Worm (Caenorhabditis elegans) whole organism, L4 larva: ENCODE data around the gene C16C8.11.
A peak's percentile ranks its signal among the peaks of the same experiment; 100 is the strongest.
"Not testable (repeated sequence)": the region's sequence is repeated elsewhere in the genome, so short reads cannot be mapped to it uniquely, and the experiment has no call there.

Experiments
- F49E8.2 ChIP-seq: sonication (generic microtip); optimal IDR thresholded peaks from 2 replicates; lab custom pipeline; 2016; ENCODE audit warnings: missing compliant biosample characterization, mild to moderate bottlenecking, missing genetic modification characterization, borderline replicate concordance
- R02D3.7 ChIP-seq: fragments of 150-350 bp; sonication (generic microtip); optimal IDR thresholded peaks from 3 replicates; lab custom pipeline; 2014; ENCODE audit warnings: missing biosample characterization, missing genetic modification characterization
- Y75B8A.6 ChIP-seq: fragments of 200-800 bp; sonication (Bioruptor generic); IDR thresholded peaks from 2 replicates; pipeline ENCODE4 v1.3.6; 2022; ENCODE audit warnings: missing genetic modification reagents, missing genetic modification characterization, missing compliant biosample characterization
- ZK546.5 ChIP-seq, 2 experiments: sonication (generic microtip); optimal IDR thresholded peaks; 2 replicates each; lab custom pipeline; 2017; ENCODE audit warnings: missing biosample characterization in 2 of 2, missing genetic modification characterization in 2 of 2
- aha-1 ChIP-seq: fragments of 150-350 bp; peaks from one replicate; lab custom pipeline; 2014; ENCODE audit warnings: missing biosample characterization, missing genetic modification characterization
- aly-2 ChIP-seq: sonication (generic microtip); optimal IDR thresholded peaks from 2 replicates; lab custom pipeline; 2018; ENCODE audit warnings: missing biosample characterization, missing genetic modification characterization
- arid-1 ChIP-seq: fragments of 200-800 bp; sonication (Bioruptor generic); conservative IDR thresholded peaks from 2 replicates; pipeline ENCODE4 v1.3.6; 2022; ENCODE audit warnings: missing genetic modification reagents, missing genetic modification characterization, missing compliant biosample characterization
- attf-4 ChIP-seq: sonication (generic microtip); optimal IDR thresholded peaks from 3 replicates; lab custom pipeline; 2017; ENCODE audit warnings: missing biosample characterization, missing genetic modification characterization
- ceh-28 ChIP-seq: fragments of 150-350 bp; optimal IDR thresholded peaks from 2 replicates; lab custom pipeline; 2014; ENCODE audit warnings: missing biosample characterization, missing genetic modification reagents, missing genetic modification characterization
- ces-1 ChIP-seq: fragments of 150-350 bp; sonication (generic microtip); optimal IDR thresholded peaks from 4 replicates; lab custom pipeline; 2014; ENCODE audit warnings: missing biosample characterization, missing genetic modification reagents, missing genetic modification characterization
- daf-16 ChIP-seq, 3 experiments: sonication (generic microtip); optimal IDR thresholded peaks; 2 replicates each; lab custom pipeline; 2016 to 2017; ENCODE audit warnings: missing genetic modification characterization in 3 of 3, missing genetic modification reagents in 3 of 3, mild to moderate bottlenecking in 2 of 3, missing compliant biosample characterization in 2 of 3, missing biosample characterization in 1 of 3, moderate library complexity in 1 of 3
- daf-19 ChIP-seq: fragments of 200-800 bp; sonication (Bioruptor generic); conservative IDR thresholded peaks from 2 replicates; pipeline ENCODE4 v1.3.6; 2022; ENCODE audit warnings: missing genetic modification characterization, missing compliant biosample characterization
- dmd-9 ChIP-seq: fragments of 200-800 bp; sonication (Bioruptor generic); IDR thresholded peaks from 2 replicates; pipeline ENCODE4 v1.3.6; 2022; ENCODE audit warnings: missing genetic modification reagents, missing genetic modification characterization, missing compliant biosample characterization
- dpl-1 ChIP-seq: fragments of 150-350 bp; optimal IDR thresholded peaks from 2 replicates; lab custom pipeline; 2014; ENCODE audit warnings: missing biosample characterization, missing genetic modification reagents, missing genetic modification characterization
- duxl-1 ChIP-seq: sonication (generic microtip); optimal IDR thresholded peaks from 2 replicates; lab custom pipeline; 2016; ENCODE audit warnings: mild to moderate bottlenecking, missing genetic modification characterization, moderate library complexity, missing compliant biosample characterization; ENCODE audit not compliant: poor library complexity
- egl-27 ChIP-seq: sonication (generic microtip); optimal IDR thresholded peaks from 3 replicates; lab custom pipeline; 2017; ENCODE audit warnings: missing biosample characterization, missing genetic modification reagents, missing genetic modification characterization
- fos-1 ChIP-seq: fragments of 150-350 bp; optimal IDR thresholded peaks from 2 replicates; lab custom pipeline; 2014; ENCODE audit warnings: missing biosample characterization, missing genetic modification characterization
- gei-8 ChIP-seq: fragments of 200-800 bp; sonication (Bioruptor generic); optimal IDR thresholded peaks from 2 replicates; lab custom pipeline; 2018; ENCODE audit warnings: mild to moderate bottlenecking, missing genetic modification characterization, missing compliant biosample characterization
- hif-1 ChIP-seq, 2 experiments: sonication (generic microtip); optimal IDR thresholded peaks; 2 replicates each; lab custom pipeline; 2016 to 2017; ENCODE audit warnings: missing compliant biosample characterization in 2 of 2, missing genetic modification characterization in 2 of 2, missing genetic modification reagents in 2 of 2, missing genotype in 2 of 2, mild to moderate bottlenecking in 1 of 2
- lin-1 ChIP-seq: fragments of 200-800 bp; sonication (Bioruptor generic); IDR thresholded peaks from 2 replicates; pipeline ENCODE4 v1.3.6; 2022; ENCODE audit warnings: missing genetic modification reagents, missing genetic modification characterization, missing compliant biosample characterization
- mdl-1 ChIP-seq, 2 experiments: fragments of 150-350 bp in 1 of 2; sonication (generic microtip) in 1 of 2; optimal IDR thresholded peaks; 2 replicates each; lab custom pipeline; 2014 to 2017; ENCODE audit warnings: missing biosample characterization in 2 of 2, missing genetic modification characterization in 2 of 2
- mep-1 ChIP-seq: fragments of 150-350 bp; sonication (generic microtip); optimal IDR thresholded peaks from 3 replicates; lab custom pipeline; 2014; ENCODE audit warnings: missing biosample characterization, missing genetic modification characterization
- nhr-237 ChIP-seq: sonication (generic microtip); optimal IDR thresholded peaks from 2 replicates; lab custom pipeline; 2017; ENCODE audit warnings: missing biosample characterization, missing genetic modification characterization
- nhr-28 ChIP-seq: fragments of 150-350 bp; optimal IDR thresholded peaks from 2 replicates; lab custom pipeline; 2014; ENCODE audit warnings: missing biosample characterization, missing genetic modification characterization
- nhr-48 ChIP-seq: sonication (generic microtip); optimal IDR thresholded peaks from 2 replicates; lab custom pipeline; 2016; ENCODE audit warnings: mild to moderate bottlenecking, missing genetic modification characterization, missing compliant biosample characterization
- pha-4 ChIP-seq, 2 experiments: fragments of 150-350 bp in 1 of 2; fragments of 200-800 bp in 1 of 2; sonication (Bioruptor generic) in 1 of 2; IDR thresholded peaks in 1 of 2; optimal IDR thresholded peaks in 1 of 2; 2 replicates each; pipeline versions ENCODE4 v1.3.6 to Lab custom; 2014 to 2022; ENCODE audit warnings: missing genetic modification characterization in 2 of 2, missing genetic modification reagents in 2 of 2, missing biosample characterization in 1 of 2, missing compliant biosample characterization in 1 of 2
- php-3 ChIP-seq: fragments of 200-800 bp; sonication (Bioruptor generic); IDR thresholded peaks from 2 replicates; pipeline ENCODE4 v1.3.6; 2022; ENCODE audit warnings: missing genetic modification reagents, missing genetic modification characterization, missing compliant biosample characterization
- pqm-1 ChIP-seq: sonication (generic microtip); optimal IDR thresholded peaks from 2 replicates; lab custom pipeline; 2017; ENCODE audit warnings: missing biosample characterization, missing genetic modification characterization
- sdz-12 ChIP-seq: fragments of 200-800 bp; sonication (Bioruptor generic); optimal IDR thresholded peaks from 2 replicates; lab custom pipeline; 2018; ENCODE audit warnings: mild to moderate bottlenecking, missing genetic modification characterization, missing compliant biosample characterization
- spr-1 ChIP-seq: sonication (generic microtip); optimal IDR thresholded peaks from 2 replicates; lab custom pipeline; 2016; ENCODE audit warnings: mild to moderate bottlenecking, missing genetic modification characterization, missing compliant biosample characterization
- unc-130 ChIP-seq: sonication (generic microtip); optimal IDR thresholded peaks from 2 replicates; lab custom pipeline; 2016; ENCODE audit warnings: missing genetic modification reagents, missing genetic modification characterization, missing compliant biosample characterization
- unc-62 ChIP-seq, 3 experiments: fragments of 150-350 bp in 1 of 3; sonication (generic microtip); optimal IDR thresholded peaks in 2 of 3; peaks in 1 of 3; 1 replicate in 1 of 3; 2 replicates in 2 of 3; lab custom pipeline; 2014 to 2017; ENCODE audit warnings: missing biosample characterization in 3 of 3, missing genetic modification characterization in 3 of 3, missing genetic modification reagents in 3 of 3, missing genotype in 1 of 3
- zip-2 ChIP-seq: fragments of 150-350 bp; optimal IDR thresholded peaks from 2 replicates; lab custom pipeline; 2014; ENCODE audit warnings: missing biosample characterization, missing genetic modification characterization
- ztf-7 ChIP-seq: fragments of 150-350 bp; optimal IDR thresholded peaks from 2 replicates; lab custom pipeline; 2014; ENCODE audit warnings: missing biosample characterization, missing genetic modification characterization

Gene C16C8.11

DNA sequence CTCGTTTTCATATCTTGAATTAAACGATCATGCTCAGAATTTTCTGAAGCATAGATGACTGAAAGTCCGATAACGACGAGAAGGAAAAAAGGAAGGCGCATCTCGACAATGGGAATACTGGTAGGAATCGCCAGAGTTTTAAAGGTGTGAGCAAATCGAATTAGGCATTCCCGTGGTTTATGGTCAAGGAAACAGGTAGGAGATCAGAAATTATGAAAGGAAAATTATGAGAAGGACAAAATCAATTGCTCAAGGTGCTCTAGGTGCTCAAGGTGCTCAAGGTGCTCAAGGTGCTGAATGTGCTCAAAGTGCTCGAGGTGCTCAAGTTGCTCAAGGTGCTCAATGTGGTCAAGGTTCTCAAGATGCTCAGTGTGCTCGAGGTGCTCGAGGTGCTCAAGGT, 11.1 kb downstream of the C16C8.11 start, which contains the start of gene C16C8.10:
TSS of gene C16C8.10 (minus strand) at position 101 of the 400 bp plus-strand sequence.
- TF ChIP-seq unc-62 (GFP tag; optimal IDR thresholded peaks at IDR 0.05 in 1 of 2; lab: Kevin White, UChicago) = peak in 1 of 2 experiments; percentile 23
- not testable (repeated sequence) for TF ChIP-seq unc-62 (tag; optimal IDR thresholded peaks at IDR 0.05; lab: Kevin White, UChicago)

DNA sequence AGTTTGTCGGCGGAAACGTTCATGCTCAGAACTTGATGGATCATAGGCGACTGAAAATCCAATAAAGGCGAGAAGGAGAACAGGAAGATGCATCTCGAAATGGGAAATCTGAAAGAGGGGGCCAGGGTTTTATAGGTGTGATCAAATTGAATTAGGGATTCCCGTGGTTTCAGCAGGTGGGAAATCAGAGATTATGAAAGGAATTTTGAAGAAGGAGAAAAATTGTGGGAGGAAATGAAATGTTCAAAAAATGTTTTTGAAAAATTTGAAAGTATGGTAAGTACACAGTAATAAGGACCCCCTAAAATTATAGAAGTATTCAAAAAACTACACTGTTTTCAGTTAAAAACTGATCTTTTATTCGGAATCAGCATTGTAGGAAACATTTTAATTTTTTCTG, 17.0 kb downstream of the C16C8.11 start, which contains the start of gene Y49F6B.20:
TSS of gene Y49F6B.20 (minus strand) at position 101 of the 400 bp plus-strand sequence.
- TF ChIP-seq duxl-1 (tag; lab: Kevin White, UChicago) = no peak
- no peak for TF ChIP-seq nhr-28 (tag; lab: Kevin White, UChicago)
- TF ChIP-seq hif-1 (tag; optimal IDR thresholded peaks at IDR 0.05; lab: Kevin White, UChicago) = no peak
- TF ChIP-seq fos-1 (tag; lab: Kevin White, UChicago) = no peak
- TF ChIP-seq mdl-1 (tag; optimal IDR thresholded peaks at IDR 0.05; lab: Kevin White, UChicago) = no peak
- no peak for TF ChIP-seq arid-1
- no peak for TF ChIP-seq zip-2 (tag; lab: Kevin White, UChicago)
- no peak for TF ChIP-seq mep-1 (tag; lab: Kevin White, UChicago)
- TF ChIP-seq sdz-12 = no peak
- no peak for TF ChIP-seq spr-1 (tag; lab: Kevin White, UChicago)
- TF ChIP-seq, all 104 proteins: peak for 0

DNA sequence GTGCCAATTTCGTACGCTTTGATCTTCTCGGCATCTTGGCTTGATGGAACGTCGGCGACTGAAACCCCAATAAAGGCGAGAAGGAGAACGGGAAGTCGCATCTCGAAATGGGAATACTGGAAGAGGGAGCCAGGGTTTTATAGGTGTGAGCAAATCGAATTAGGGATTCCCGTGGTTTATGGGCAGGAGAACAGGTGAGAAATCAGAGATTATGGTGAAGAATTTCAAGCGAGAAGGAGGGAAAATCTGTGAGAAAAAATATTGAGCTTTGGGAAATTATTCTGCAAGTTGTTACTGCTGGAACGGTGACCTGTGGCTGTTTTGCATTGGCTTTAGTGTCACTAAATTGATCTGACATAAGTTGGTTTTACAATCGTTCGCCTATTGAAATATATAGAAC, 18.1 kb downstream of the C16C8.11 start, which contains the start of gene Y49F6B.13:
TSS of gene Y49F6B.13 (minus strand) at position 101 of the 400 bp plus-strand sequence.
- TF ChIP-seq daf-19 = no peak
- TF ChIP-seq unc-130 (GFP tag; lab: Kevin White, UChicago) = no peak
- TF ChIP-seq attf-4 (tag; lab: Kevin White, UChicago) = no peak
- TF ChIP-seq ces-1 (GFP tag; lab: Kevin White, UChicago) = no peak
- TF ChIP-seq ztf-7 (tag; lab: Kevin White, UChicago) = no peak
- TF ChIP-seq daf-16 (GFP tag; optimal IDR thresholded peaks at IDR 0.05; lab: Kevin White, UChicago) = no peak
- TF ChIP-seq daf-16 (tag; optimal IDR thresholded peaks at IDR 0.05; lab: Kevin White, UChicago) = no peak
- no peak for TF ChIP-seq gei-8 (GFP tag; lab: Kevin White, UChicago)
- no peak for TF ChIP-seq aly-2 (tag; lab: Kevin White, UChicago)
- peak; percentile 17 for TF ChIP-seq aha-1
- TF ChIP-seq, all 104 proteins: peak for 1

DNA sequence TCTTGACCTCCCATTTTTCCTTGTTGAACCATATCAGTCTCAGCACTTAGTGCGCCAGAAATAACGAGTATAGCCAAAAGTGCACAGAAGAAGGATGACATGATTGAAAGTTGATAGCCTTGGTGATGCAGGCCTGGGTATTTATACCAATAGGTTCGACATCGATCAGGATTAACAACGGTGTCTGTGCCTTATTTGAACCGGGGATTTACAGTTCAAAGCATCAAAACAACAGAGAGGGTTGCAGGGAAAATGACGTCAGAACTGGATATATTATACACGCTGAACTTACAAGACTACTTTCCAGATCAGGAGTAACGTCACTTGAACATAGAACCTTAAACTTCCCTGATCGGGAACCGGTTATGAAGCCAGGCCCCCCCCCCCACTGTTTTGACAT, 18.8 kb downstream of the C16C8.11 start, which contains the start of gene Y49F6B.12:
TSS of gene Y49F6B.12 (minus strand) at position 101 of the 400 bp plus-strand sequence.
- TF ChIP-seq lin-1 (GFP tag; lab: Robert Waterston, UW) = no peak
- peak; percentile 45 for TF ChIP-seq aha-1

DNA sequence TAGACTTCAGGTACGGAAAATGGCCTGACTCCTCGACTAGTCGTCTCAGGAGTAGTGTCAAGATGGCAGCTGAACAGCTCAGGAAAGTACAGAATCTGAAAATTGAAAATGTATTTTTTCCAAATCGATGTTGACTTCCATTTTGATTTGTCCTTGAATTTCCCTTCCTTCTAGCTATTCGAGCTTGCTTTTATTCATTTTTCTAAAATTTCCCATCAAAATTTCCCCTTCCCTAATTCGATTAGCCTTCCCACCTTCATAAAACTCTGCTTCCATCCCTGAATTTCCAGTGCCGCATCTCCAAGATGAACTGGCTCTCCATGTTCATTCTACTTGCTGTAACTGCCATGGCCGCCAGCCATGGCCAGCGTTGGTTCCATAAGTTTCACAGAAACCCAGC, 19.3 kb downstream of the C16C8.11 start, which contains the start of gene Y49F6B.6:
TSS of gene Y49F6B.6 (plus strand) at position 301 of the 400 bp plus-strand sequence.
- no peak for TF ChIP-seq dmd-9 (GFP tag; lab: Robert Waterston, UW)
- no peak for TF ChIP-seq pqm-1 (tag; lab: Kevin White, UChicago)
- TF ChIP-seq aly-2 (tag; lab: Kevin White, UChicago) = no peak
- no peak for TF ChIP-seq F49E8.2 (tag; lab: Kevin White, UChicago)
- no peak for TF ChIP-seq nhr-48 (tag; lab: Kevin White, UChicago)
- no peak for TF ChIP-seq ZK546.5 (tag; optimal IDR thresholded peaks at IDR 0.05; lab: Kevin White, UChicago)
- no peak for TF ChIP-seq php-3 (GFP tag; lab: Robert Waterston, UW)
- no peak for TF ChIP-seq R02D3.7 (tag; lab: Kevin White, UChicago)
- no peak for TF ChIP-seq lin-1 (GFP tag; lab: Robert Waterston, UW)
- TF ChIP-seq gei-8 (GFP tag; lab: Kevin White, UChicago) = no peak
- no peak for TF ChIP-seq Y75B8A.6 (GFP tag; lab: Robert Waterston, UW)

DNA sequence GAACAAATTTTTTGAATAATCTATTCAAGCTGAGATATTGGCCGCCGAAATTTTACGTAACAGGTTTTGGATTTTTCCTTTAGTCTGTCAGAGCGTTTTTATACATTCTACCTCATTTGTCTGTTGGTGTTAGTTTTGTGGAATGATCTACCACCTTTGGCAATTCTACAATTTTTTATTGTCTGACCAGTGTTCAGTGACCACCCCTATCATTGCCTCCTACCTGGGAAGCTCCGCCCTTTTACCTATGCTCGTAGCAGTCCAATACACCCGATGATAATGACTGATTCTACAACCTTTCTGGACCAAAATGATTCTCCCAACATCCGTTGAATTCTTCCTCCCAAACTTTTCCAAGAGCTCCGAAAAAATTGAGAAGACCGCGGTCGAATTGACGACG, 20.2 kb downstream of the C16C8.11 start, which contains the start of gene sdz-32:
TSS of gene sdz-32 (plus strand) at position 301 of the 400 bp plus-strand sequence.
- no peak for TF ChIP-seq ceh-28 (tag; lab: Kevin White, UChicago)
- TF ChIP-seq nhr-237 = no peak
- TF ChIP-seq pha-4 (GFP tag; IDR thresholded peaks at IDR 0.05; lab: Robert Waterston, UW) = no peak
- no peak for TF ChIP-seq pha-4 (tag; optimal IDR thresholded peaks at IDR 0.05; lab: Kevin White, UChicago)
- TF ChIP-seq dpl-1 = no peak
- TF ChIP-seq attf-4 (tag; lab: Kevin White, UChicago) = no peak
- no peak for TF ChIP-seq aly-2 (tag; lab: Kevin White, UChicago)
- no peak for TF ChIP-seq egl-27 (tag; lab: Kevin White, UChicago)
